Worm (Caenorhabditis elegans): ENCODE results near the gene lon-3.

lon-3 gene

ce11 chrV:12183854-12184253, 14.6 kb downstream of the lon-3 start, which contains the start of gene usip-1:
Gene usip-1, minus strand, starts transcription at chrV:12184194.
- TF ChIP-seq nhr-85 (tag) = peak; percentile 5
- no peak for TF ChIP-seq nhr-76 (tag; optimal IDR thresholded peaks at IDR 0.05)
- TF ChIP-seq Y116A8C.19 (tag; optimal IDR thresholded peaks at IDR 0.05; ENCODE audit: borderline replicate concordance) = no peak

- TF ChIP-seq unc-98 (GFP tag; IDR thresholded peaks at IDR 0.05) (no peak), lin-35 (GFP tag; optimal IDR thresholded peaks at IDR 0.05) (no peak), elt-3 (tag; optimal IDR thresholded peaks at IDR 0.05) (no peak), unc-130 (tag; optimal IDR thresholded peaks at IDR 0.05) (no peak), isw-1 (GFP tag; IDR thresholded peaks at IDR 0.05) (no peak), pqm-1 (tag; optimal IDR thresholded peaks at IDR 0.05) (no peak), lin-15B (tag; optimal IDR thresholded peaks at IDR 0.05) (no peak), nhr-71 (tag; optimal IDR thresholded peaks at IDR 0.05) (no peak)
These were observed 17.1 kb downstream of the lon-3 start, which contains the start of gene elpc-3 for ce11 chrV:12181310-12181709. Gene elpc-3, minus strand, starts transcription at chrV:12181410.

ce11 chrV:12179338-12179737, 19.1 kb downstream of the lon-3 start, which contains the start of gene clec-224:
Gene clec-224, minus strand, starts transcription at chrV:12179438.
- TF ChIP-seq lin-14 (GFP tag; optimal IDR thresholded peaks at IDR 0.05) (no peak), nhr-76 (tag; optimal IDR thresholded peaks at IDR 0.05) (no peak), dpl-1 (GFP tag; optimal IDR thresholded peaks at IDR 0.05) (no peak), nhr-11 (tag; optimal IDR thresholded peaks at IDR 0.05) (no peak), tlp-1 (tag; optimal IDR thresholded peaks at IDR 0.05) (no peak), dsc-1 (tag; optimal IDR thresholded peaks at IDR 0.05) (no peak), unc-86 (tag; optimal IDR thresholded peaks at IDR 0.05) (no peak), nhr-20 (tag; optimal IDR thresholded peaks at IDR 0.05) (no peak), sptf-1 (tag; optimal IDR thresholded peaks at IDR 0.05) (no peak), unc-62 (GFP tag; optimal IDR thresholded peaks at IDR 0.05) (no peak), nhr-12 (tag; optimal IDR thresholded peaks at IDR 0.05) (no peak), swsn-7 (tag; optimal IDR thresholded peaks at IDR 0.05) (no peak), mdl-1 (tag; optimal IDR thresholded peaks at IDR 0.05) (no peak), mab-9 (GFP tag; IDR thresholded peaks at IDR 0.05) (no peak), vab-15 (tag; optimal IDR thresholded peaks at IDR 0.05) (no peak), elt-3 (tag; optimal IDR thresholded peaks at IDR 0.05) (no peak), ceh-82 (tag; optimal IDR thresholded peaks at IDR 0.05) (no peak)

ce11 chrV:12170114-12170513, 28.3 kb downstream of the lon-3 start, which contains the start of gene ZK863.1:
Gene ZK863.1, minus strand, starts transcription at chrV:12170214.
- peak; percentile 35 for TF ChIP-seq lin-14 (GFP tag; optimal IDR thresholded peaks at IDR 0.05)
- no peak for TF ChIP-seq nhr-84 (tag; optimal IDR thresholded peaks at IDR 0.05)
- no peak for TF ChIP-seq nhr-47 (tag; optimal IDR thresholded peaks at IDR 0.05)
- no peak for TF ChIP-seq mdl-1 (tag; optimal IDR thresholded peaks at IDR 0.05)
- TF ChIP-seq elt-2 (tag; optimal IDR thresholded peaks at IDR 0.05) = no peak

- TF ChIP-seq pqm-1 (tag; optimal IDR thresholded peaks at IDR 0.05) = no peak
- TF ChIP-seq isw-1 (GFP tag; IDR thresholded peaks at IDR 0.05) = no peak
- no peak for TF ChIP-seq egl-27 (tag; optimal IDR thresholded peaks at IDR 0.05)
- no peak for TF ChIP-seq mab-9 (GFP tag; IDR thresholded peaks at IDR 0.05)
- no peak for TF ChIP-seq unc-130 (tag; optimal IDR thresholded peaks at IDR 0.05)
- TF ChIP-seq efl-3 (GFP tag; optimal IDR thresholded peaks at IDR 0.05) = no peak
- no peak for TF ChIP-seq ceh-88 (GFP tag; IDR thresholded peaks at IDR 0.05)
- no peak for TF ChIP-seq egl-13 (tag; optimal IDR thresholded peaks at IDR 0.05)
These were observed 30.8 kb downstream of the lon-3 start, which contains the start of gene col-37 for ce11 chrV:12167653-12168052. Gene col-37, minus strand, starts transcription at chrV:12167753.

All from whole organism, L1 larva.